Fruit fly (Drosophila melanogaster): ENCODE results near the gene Ranbp21.

Ranbp21 gene

dm6 chrX:19631365-19631832 is 20.7 kb downstream of the Ranbp21 start (continued):
- TF ChIP-seq CG13624 (GFP tag; optimal IDR thresholded peaks at IDR 0.05), result no peak
- no peak for TF ChIP-seq Ets97D (GFP tag; optimal IDR thresholded peaks at IDR 0.05)
- peak; percentile 39 for TF ChIP-seq kah (GFP tag; optimal IDR thresholded peaks at IDR 0.05)
- no peak for TF ChIP-seq CG14860 (GFP tag; IDR thresholded peaks at IDR 0.05; ENCODE audit: partially characterized antibody)
- no peak for TF ChIP-seq CG1792 (GFP tag; optimal IDR thresholded peaks at IDR 0.05)
- no peak for TF ChIP-seq Antp (GFP tag; optimal IDR thresholded peaks at IDR 0.05)
- TF ChIP-seq CG7987 (GFP tag; optimal IDR thresholded peaks at IDR 0.05), result no peak
- TF ChIP-seq usp (GFP tag; optimal IDR thresholded peaks at IDR 0.05), result no peak
- TF ChIP-seq al (GFP tag; IDR thresholded peaks at IDR 0.05), result no peak
- TF ChIP-seq chn (GFP tag; optimal IDR thresholded peaks at IDR 0.05), result no peak
- peak; percentile 62 for TF ChIP-seq nom (GFP tag; optimal IDR thresholded peaks at IDR 0.05)
- no peak for TF ChIP-seq gfzf (GFP tag; optimal IDR thresholded peaks at IDR 0.05)
- 0 out of 4 replicates have a peak, but pooled peaks have one; percentile 28 for TF ChIP-seq Dll (GFP tag; IDR thresholded peaks at IDR 0.05; ENCODE audit: partially characterized antibody)
- no peak for TF ChIP-seq CG12744 (GFP tag; optimal IDR thresholded peaks at IDR 0.05)
- no peak for TF ChIP-seq CG2202 (tag; optimal IDR thresholded peaks at IDR 0.05)
- TF ChIP-seq CG3726 (GFP tag; IDR thresholded peaks at IDR 0.05), result no peak
- TF ChIP-seq exex (tag; optimal IDR thresholded peaks at IDR 0.05), result no peak
- TF ChIP-seq CG7963 (GFP tag; IDR thresholded peaks at IDR 0.05; ENCODE audit: partially characterized antibody), result no peak
- TF ChIP-seq Hmr (GFP tag; optimal IDR thresholded peaks at IDR 0.05), result no peak
- TF ChIP-seq CG8089 (GFP tag; optimal IDR thresholded peaks at IDR 0.05), result no peak
- TF ChIP-seq cas (GFP tag; IDR thresholded peaks at IDR 0.05), result no peak
- TF ChIP-seq wdn (GFP tag; IDR thresholded peaks at IDR 0.05), result no peak
- no peak for TF ChIP-seq CG17359 (tag; optimal IDR thresholded peaks at IDR 0.05)
- TF ChIP-seq CG11504 (tag; optimal IDR thresholded peaks at IDR 0.05), result no peak
- no peak for TF ChIP-seq Dfd (GFP tag; optimal IDR thresholded peaks at IDR 0.05)
- TF ChIP-seq klu (GFP tag; IDR thresholded peaks at IDR 0.05), result no peak
- no peak for TF ChIP-seq CG12299 (tag; optimal IDR thresholded peaks at IDR 0.05)
- TF ChIP-seq Pdp1 (GFP tag; optimal IDR thresholded peaks at IDR 0.05), result no peak
- TF ChIP-seq tna (GFP tag; IDR thresholded peaks at IDR 0.05; ENCODE audit: partially characterized antibody), result no peak
- TF ChIP-seq CG17912 (GFP tag; optimal IDR thresholded peaks at IDR 0.05), result no peak
- no peak for TF ChIP-seq CG11085 (GFP tag; IDR thresholded peaks at IDR 0.05)
- TF ChIP-seq CG31224 (GFP tag; IDR thresholded peaks at IDR 0.05), result no peak
- peak; percentile 42; the same call in 1 of the 2 replicates for TF ChIP-seq Bgb (GFP tag; IDR thresholded peaks at IDR 0.05; ENCODE audit: partially characterized antibody)
- TF ChIP-seq psq (GFP tag; optimal IDR thresholded peaks at IDR 0.05), result no peak
- TF ChIP-seq odd (GFP tag; optimal IDR thresholded peaks at IDR 0.05), result no peak
- TF ChIP-seq TFAM (GFP tag; optimal IDR thresholded peaks at IDR 0.05), result no peak
- no peak for TF ChIP-seq E2f2 (GFP tag; IDR thresholded peaks at IDR 0.05)
- peak; percentile 83 for TF ChIP-seq CG4360 (GFP tag; IDR thresholded peaks at IDR 0.05)
- no peak for TF ChIP-seq CG11398 (GFP tag; optimal IDR thresholded peaks at IDR 0.05)
- no peak for TF ChIP-seq NfI (GFP tag; optimal IDR thresholded peaks at IDR 0.05)
- no peak for TF ChIP-seq CG3407 (GFP tag; optimal IDR thresholded peaks at IDR 0.05)
- no peak for TF ChIP-seq Hand (GFP tag; optimal IDR thresholded peaks at IDR 0.05)
- no peak for TF ChIP-seq Oli (tag; optimal IDR thresholded peaks at IDR 0.05)
- TF ChIP-seq ato (GFP tag; IDR thresholded peaks at IDR 0.05; ENCODE audit: partially characterized antibody), result 0 out of 2 replicates have a peak, but pooled peaks have one; percentile 18
- TF ChIP-seq CG6854 (GFP tag; optimal IDR thresholded peaks at IDR 0.05), result no peak
- TF ChIP-seq bcd (GFP tag; optimal IDR thresholded peaks at IDR 0.05), result no peak
- TF ChIP-seq Rx (GFP tag; IDR thresholded peaks at IDR 0.05), result no peak
- no peak for TF ChIP-seq pzg (GFP tag; optimal IDR thresholded peaks at IDR 0.05)
- TF ChIP-seq Xrp1 (GFP tag; IDR thresholded peaks at IDR 0.05), result no peak
- no peak for TF ChIP-seq CG16779 (GFP tag; IDR thresholded peaks at IDR 0.05)
- no peak for TF ChIP-seq HHEX (GFP tag; optimal IDR thresholded peaks at IDR 0.05)

All from whole organism, embryonic.